Worm (Caenorhabditis elegans): ENCODE results near the gene Y50E8A.1.

ce11 chrV:14726596-14726995 lies at the start of gene Y50E8A.1:
- TF ChIP-seq him-1 (tag; optimal IDR thresholded peaks at IDR 0.05) (no peak), dao-5 (tag; optimal IDR thresholded peaks at IDR 0.05) (no peak), W03F9.2 (tag; optimal IDR thresholded peaks at IDR 0.05) (no peak)
